Worm (Caenorhabditis elegans): ENCODE data around the gene ugt-40.

ugt-40 gene

DNA sequence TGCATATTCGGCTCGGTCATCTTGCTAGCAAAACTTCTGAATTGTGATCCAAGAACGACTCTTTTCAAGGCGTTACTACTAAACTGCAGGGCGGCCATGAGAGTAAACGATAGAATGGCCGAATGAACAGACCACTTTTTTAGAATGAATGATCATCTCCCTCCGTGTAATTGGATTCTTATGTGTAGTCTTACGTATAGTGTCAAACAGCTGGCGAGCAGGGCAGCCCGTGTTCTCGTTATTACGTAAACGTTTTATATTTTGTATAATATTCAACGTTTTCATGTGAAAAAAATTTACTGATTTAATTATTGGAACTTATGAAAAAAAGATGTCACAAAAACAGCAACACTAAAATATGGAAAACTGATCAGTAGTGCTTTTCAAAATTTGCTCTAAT is 14.3 kb upstream of the ugt-40 start, which contains the start of gene F10D2.10:
Gene F10D2.10 (minus strand): TSS at position 101 of the 400 bp plus-strand sequence.
- TF ChIP-seq ama-1 (optimal IDR thresholded peaks at IDR 0.05) = no peak

DNA sequence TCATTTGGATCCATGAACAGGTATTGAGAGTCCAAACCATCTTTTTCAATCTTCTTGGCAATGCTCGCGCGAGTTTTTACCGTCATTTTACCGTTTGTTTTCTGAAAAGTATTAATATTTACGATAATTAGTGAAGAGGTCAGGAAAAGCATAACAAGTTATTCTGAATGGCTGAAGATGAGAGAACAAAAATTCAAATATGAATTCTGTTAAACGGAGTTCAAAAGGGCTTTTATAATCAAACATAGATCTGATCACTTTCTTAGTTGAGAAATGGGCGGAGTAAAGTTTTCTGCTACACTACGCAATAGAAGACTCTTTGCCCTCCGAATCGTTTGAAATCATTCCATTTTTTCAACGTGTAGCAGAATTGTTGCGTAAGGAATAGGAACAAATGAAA is 11.3 kb upstream of the ugt-40 start, which contains the start of gene fat-7:
Gene fat-7 (minus strand): TSS at position 101 of the 400 bp plus-strand sequence.
- TF ChIP-seq nhr-232 (tag; optimal IDR thresholded peaks at IDR 0.05) = no peak
- TF ChIP-seq tbx-7 (tag; optimal IDR thresholded peaks at IDR 0.05) = no peak
- no peak for TF ChIP-seq ceh-18 (tag; optimal IDR thresholded peaks at IDR 0.05)
- no peak for TF ChIP-seq nhr-11 (tag; optimal IDR thresholded peaks at IDR 0.05)
- TF ChIP-seq ceh-31 (tag; optimal IDR thresholded peaks at IDR 0.05) = no peak
- TF ChIP-seq nfya-1 (tag; optimal IDR thresholded peaks at IDR 0.05) = no peak
- TF ChIP-seq ttx-3 (tag; optimal IDR thresholded peaks at IDR 0.05) = no peak
- TF ChIP-seq ceh-30 (tag; optimal IDR thresholded peaks at IDR 0.05) = no peak

DNA sequence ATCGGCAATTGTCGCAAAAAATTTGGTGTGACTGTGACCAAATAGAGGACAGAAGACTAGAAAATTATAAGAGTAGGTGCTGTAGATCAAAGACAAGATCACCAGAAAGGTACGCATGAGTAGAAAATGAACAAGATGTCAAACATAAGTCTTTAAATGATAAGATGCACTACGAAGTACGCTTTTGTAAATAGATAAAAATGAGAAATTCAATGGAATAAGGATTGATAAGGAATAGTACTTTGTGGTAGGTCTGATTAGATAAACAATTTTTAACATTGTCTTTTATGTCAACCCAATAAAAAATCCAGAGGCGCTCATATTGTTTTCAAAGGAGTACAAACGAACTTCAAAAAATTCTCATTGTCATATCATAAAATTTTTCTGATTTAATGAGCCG is 8.8 kb upstream of the ugt-40 start, which contains the start of gene F10D2.8:
Gene F10D2.8 (minus strand): TSS at position 145 of the 400 bp plus-strand sequence.
- TF ChIP-seq elt-2 (tag; optimal IDR thresholded peaks at IDR 0.05) (peak; percentile 90), nhr-232 (tag; optimal IDR thresholded peaks at IDR 0.05) (no peak)

DNA sequence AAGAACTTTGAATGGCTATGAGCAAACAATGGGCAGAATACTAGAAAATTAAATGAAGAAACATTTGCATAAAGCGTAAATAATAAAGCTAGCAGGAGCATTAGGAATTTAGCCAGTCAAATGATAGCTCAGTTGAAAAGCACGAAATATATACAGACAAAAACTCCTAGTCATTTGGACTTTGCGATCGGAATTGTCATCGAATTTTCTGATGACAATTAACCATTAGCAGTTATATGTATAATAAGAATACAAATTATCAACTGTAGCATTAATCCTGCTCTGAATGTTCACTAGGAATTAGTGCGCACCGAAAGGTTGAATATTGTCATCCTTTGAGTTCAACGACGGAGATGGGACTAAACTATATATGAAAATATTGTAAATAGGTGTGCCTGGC is 5.6 kb upstream of the ugt-40 start, which contains the start of gene ugt-38:
Gene ugt-38 (minus strand): TSS at position 101 of the 400 bp plus-strand sequence.
- TF ChIP-seq ceh-34 (tag; optimal IDR thresholded peaks at IDR 0.05) (no peak), sox-2 (GFP tag; IDR thresholded peaks at IDR 0.05) (no peak), unc-3 (GFP tag; conservative IDR thresholded peaks at IDR 0.05) (no peak), unc-3 (tag; optimal IDR thresholded peaks at IDR 0.05) (no peak), unc-42 (tag; optimal IDR thresholded peaks at IDR 0.05) (no peak), rnt-1 (tag; optimal IDR thresholded peaks at IDR 0.05) (no peak), pag-3 (tag; optimal IDR thresholded peaks at IDR 0.05; ENCODE audit: borderline replicate concordance) (no peak), lim-6 (tag; optimal IDR thresholded peaks at IDR 0.05) (no peak), madf-2 (tag; optimal IDR thresholded peaks at IDR 0.05) (no peak), hlh-13 (GFP tag; optimal IDR thresholded peaks at IDR 0.05) (no peak), unc-55 (GFP tag; optimal IDR thresholded peaks at IDR 0.05) (no peak), hlh-8 (tag; optimal IDR thresholded peaks at IDR 0.05) (no peak), ceh-30 (tag; optimal IDR thresholded peaks at IDR 0.05) (no peak), eyg-1 (tag; optimal IDR thresholded peaks at IDR 0.05) (no peak), K02D7.2 (tag; optimal IDR thresholded peaks at IDR 0.05) (no peak), F13H6.1 (tag; optimal IDR thresholded peaks at IDR 0.05) (no peak), fax-1 (tag; optimal IDR thresholded peaks at IDR 0.05) (no peak)

DNA sequence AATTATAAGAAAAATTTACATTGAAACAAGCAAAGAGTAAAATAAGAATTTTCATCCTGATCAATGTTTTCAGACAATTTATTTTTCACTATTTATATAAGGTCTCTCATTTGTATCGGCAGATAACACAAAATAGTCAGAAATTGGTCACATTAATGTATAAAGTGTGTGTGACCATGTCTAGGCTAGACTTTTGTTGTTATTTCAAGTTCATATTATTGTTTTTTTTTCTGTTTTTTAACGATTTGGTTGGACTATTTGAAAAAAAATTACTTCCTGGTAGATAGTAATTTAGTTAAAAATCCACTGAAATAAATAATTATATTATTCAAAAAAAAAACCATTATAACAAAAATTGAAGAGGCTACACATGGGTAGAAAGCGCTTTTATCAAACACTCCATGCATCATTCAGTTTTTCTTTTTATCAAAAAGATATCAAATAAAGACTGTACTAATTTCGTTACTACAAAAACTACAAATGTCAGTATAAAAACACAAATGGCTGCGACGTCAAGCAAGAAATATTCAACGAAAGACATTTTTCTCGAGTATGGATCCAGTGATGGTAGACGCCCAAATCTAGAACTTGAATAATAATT is 3.6 kb upstream of the ugt-40 start, which contains the start of gene ugt-37:
Gene ugt-37 (minus strand): TSS at position 69 of the 601 bp plus-strand sequence.
- TF ChIP-seq zip-5 (tag; optimal IDR thresholded peaks at IDR 0.05) = no peak
- TF ChIP-seq F13H6.1 (tag; optimal IDR thresholded peaks at IDR 0.05) = no peak
- no peak for TF ChIP-seq ttx-3 (tag; optimal IDR thresholded peaks at IDR 0.05)
- TF ChIP-seq nfya-1 (tag; optimal IDR thresholded peaks at IDR 0.05) = no peak
- TF ChIP-seq ceh-2 (tag; optimal IDR thresholded peaks at IDR 0.05) = no peak
- TF ChIP-seq madf-2 (tag; optimal IDR thresholded peaks at IDR 0.05) = no peak
- no peak for TF ChIP-seq ztf-16 (tag; optimal IDR thresholded peaks at IDR 0.05)
- no peak for TF ChIP-seq che-1 (tag; optimal IDR thresholded peaks at IDR 0.05)

DNA sequence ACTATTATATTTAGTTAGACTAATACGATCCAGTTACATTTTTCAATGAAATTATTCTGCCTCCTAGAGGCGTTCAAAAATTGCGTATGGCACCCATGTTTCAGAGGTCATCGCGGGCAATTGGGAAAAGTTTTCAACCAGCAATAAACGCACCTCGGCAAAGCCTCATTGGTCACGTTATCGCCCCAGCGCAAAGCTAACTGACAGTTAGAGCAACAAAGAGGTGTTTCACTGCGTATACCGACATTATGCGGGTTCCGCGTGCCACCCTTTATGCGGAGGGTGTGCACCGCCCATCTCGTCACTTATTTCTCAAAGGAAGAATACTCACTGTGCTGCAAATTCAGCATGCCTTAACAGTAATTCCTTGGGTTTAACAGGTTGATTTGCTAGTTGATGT is 897 bp upstream of the ugt-40 start:
- TF ChIP-seq unc-3 (GFP tag; conservative IDR thresholded peaks at IDR 0.05) (no peak), unc-3 (tag; optimal IDR thresholded peaks at IDR 0.05) (no peak), tbx-7 (tag; optimal IDR thresholded peaks at IDR 0.05) (no peak), hlh-8 (tag; optimal IDR thresholded peaks at IDR 0.05) (no peak), elt-2 (tag; optimal IDR thresholded peaks at IDR 0.05) (peak; percentile 0), nhr-232 (tag; optimal IDR thresholded peaks at IDR 0.05) (no peak), pax-1 (tag; optimal IDR thresholded peaks at IDR 0.05) (no peak)
